Fruit fly (Drosophila melanogaster) whole organism, embryonic: ENCODE measurements around the gene CG4101.
A peak's percentile ranks its signal among the peaks of the same experiment; 100 is the strongest.

ENCODE experiments used
- CG10959 ChIP-seq: fragments of 200-800 bp; sonication (Bioruptor generic); IDR thresholded peaks from 2 replicates; pipeline ENCODE4 v1.3.6; 2022; ENCODE audit warnings: missing biosample characterization, missing genetic modification characterization
- CG11398 ChIP-seq: fragments of 200-800 bp; sonication (Bioruptor generic); optimal IDR thresholded peaks from 2 replicates; lab custom pipeline; 2016; ENCODE audit warnings: missing biosample characterization, missing genetic modification characterization
- CG11695 ChIP-seq: fragments of 200-800 bp; sonication (Bioruptor generic); IDR thresholded peaks from 3 replicates; pipeline ENCODE4 v1.3.6; 2022; ENCODE audit warnings: missing biosample characterization, missing genetic modification characterization
- CG13424 ChIP-seq: fragments of 200-800 bp; sonication (Bioruptor generic); optimal IDR thresholded peaks from 2 replicates; lab custom pipeline; 2019; ENCODE audit warnings: missing biosample characterization, mild to moderate bottlenecking, missing genetic modification characterization, moderate library complexity
- CG13775 ChIP-seq: fragments of 200-800 bp; sonication (Bioruptor generic); optimal IDR thresholded peaks from 3 replicates; lab custom pipeline; 2017; ENCODE audit warnings: missing biosample characterization, mild to moderate bottlenecking, missing genetic modification characterization
- CG15269 ChIP-seq: fragments of 200-800 bp; sonication (Bioruptor generic); optimal IDR thresholded peaks from 2 replicates; lab custom pipeline; 2018; ENCODE audit warnings: missing biosample characterization, mild to moderate bottlenecking, missing genetic modification characterization, moderate library complexity
- CG3726 ChIP-seq: fragments of 200-800 bp; sonication (Bioruptor generic); IDR thresholded peaks from 3 replicates; pipeline ENCODE4, ENCODE4 v1.3.6; 2022; ENCODE audit warnings: missing biosample characterization, missing genetic modification characterization
- CG3838 ChIP-seq: fragments of 200-800 bp; sonication (Bioruptor generic); optimal IDR thresholded peaks from 3 replicates; lab custom pipeline; 2016; ENCODE audit warnings: missing biosample characterization, missing genetic modification characterization
- CG4282 ChIP-seq: fragments of 200-800 bp; sonication (Bioruptor generic); optimal IDR thresholded peaks from 2 replicates; lab custom pipeline; 2016; ENCODE audit warnings: missing biosample characterization, missing genetic modification characterization
- CG4404 ChIP-seq: fragments of 200-800 bp; sonication (Bioruptor generic); IDR thresholded peaks from 2 replicates; pipeline ENCODE4 v1.3.6; 2022; ENCODE audit warnings: missing biosample characterization, missing genetic modification characterization
- CG4424 ChIP-seq: fragments of 200-800 bp; sonication (Bioruptor generic); optimal IDR thresholded peaks from 3 replicates; lab custom pipeline; 2016; ENCODE audit warnings: missing biosample characterization, missing genetic modification characterization
- CG4617 ChIP-seq: fragments of 200-800 bp; sonication (Bioruptor generic); optimal IDR thresholded peaks from 3 replicates; lab custom pipeline; 2016; ENCODE audit warnings: missing biosample characterization, missing genetic modification characterization, borderline replicate concordance
- CG7357 ChIP-seq: fragments of 200-800 bp; sonication (Bioruptor generic); IDR thresholded peaks from 3 replicates; pipeline ENCODE4 v1.3.6; 2022; ENCODE audit warnings: missing biosample characterization, missing genetic modification characterization
- CG7556 ChIP-seq: fragments of 200-800 bp; sonication (Bioruptor generic); optimal IDR thresholded peaks from 2 replicates; lab custom pipeline; 2017; ENCODE audit warnings: missing biosample characterization, mild to moderate bottlenecking, missing genetic modification characterization
- Chrac-16 ChIP-seq: fragments of 200-800 bp; sonication (Bioruptor generic); optimal IDR thresholded peaks from 3 replicates; lab custom pipeline; 2016; ENCODE audit warnings: missing biosample characterization, missing genetic modification characterization
- Hr3 ChIP-seq: fragments of 200-800 bp; sonication (Bioruptor generic); optimal IDR thresholded peaks from 3 replicates; lab custom pipeline; 2016; ENCODE audit warnings: missing biosample characterization, missing genetic modification characterization
- Hr78 ChIP-seq, 2 experiments: fragments of 200-800 bp in 1 of 2; fragments of >200 bp in 1 of 2; sonication (Bioruptor generic) in 1 of 2; optimal IDR thresholded peaks; 2 replicates each; lab custom pipeline; 2017 to 2019; ENCODE audit warnings: missing biosample characterization in 2 of 2, missing genetic modification characterization in 2 of 2, mild to moderate bottlenecking in 1 of 2, moderate library complexity in 1 of 2
- Lpt ChIP-seq: fragments of >200 bp; optimal IDR thresholded peaks from 2 replicates; lab custom pipeline; 2018; ENCODE audit warnings: missing biosample characterization, missing genetic modification characterization
- MTF-1 ChIP-seq: fragments of 200-800 bp; sonication (Bioruptor generic); optimal IDR thresholded peaks from 2 replicates; lab custom pipeline; 2018; ENCODE audit warnings: missing biosample characterization, mild to moderate bottlenecking, missing genetic modification characterization, borderline replicate concordance
- Meics ChIP-seq: fragments of 200-800 bp; sonication (Bioruptor generic); optimal IDR thresholded peaks from 2 replicates; lab custom pipeline; 2017; ENCODE audit warnings: missing biosample characterization, mild to moderate bottlenecking, missing genetic modification characterization
- Mes4 ChIP-seq: fragments of 200-800 bp; sonication (Bioruptor generic); optimal IDR thresholded peaks from 2 replicates; lab custom pipeline; 2016; ENCODE audit warnings: missing biosample characterization, missing genetic modification characterization
- Oaz ChIP-seq: fragments of 200-800 bp; sonication (Bioruptor generic); IDR thresholded peaks from 2 replicates; pipeline ENCODE4 v1.3.6; 2022; ENCODE audit warnings: missing biosample characterization, missing genetic modification characterization
- Rx ChIP-seq: fragments of 200-800 bp; sonication (Bioruptor generic); IDR thresholded peaks from 2 replicates; pipeline ENCODE4 v1.3.6; 2022; ENCODE audit warnings: missing biosample characterization, missing genetic modification characterization
- Six4 ChIP-seq: fragments of 200-800 bp; sonication (Bioruptor generic); optimal IDR thresholded peaks from 2 replicates; lab custom pipeline; 2016; ENCODE audit warnings: missing biosample characterization, missing genetic modification characterization
- Sry-δ ChIP-seq: fragments of 200-800 bp; sonication (Bioruptor generic); optimal IDR thresholded peaks from 2 replicates; lab custom pipeline; 2016; ENCODE audit warnings: missing biosample characterization, missing genetic modification characterization
- Tbp ChIP-seq: fragments of >200 bp; optimal IDR thresholded peaks from 2 replicates; lab custom pipeline; 2018; ENCODE audit warnings: missing biosample characterization, missing genetic modification characterization
- Usf ChIP-seq: fragments of 200-800 bp; sonication (Bioruptor generic); optimal IDR thresholded peaks from 2 replicates; lab custom pipeline; 2017; ENCODE audit warnings: missing genotype, missing biosample characterization, missing genetic modification characterization
- Xbp1 ChIP-seq: fragments of 200-800 bp; sonication (Bioruptor generic); optimal IDR thresholded peaks from 3 replicates; lab custom pipeline; 2016; ENCODE audit warnings: missing biosample characterization, mild to moderate bottlenecking, missing genetic modification characterization
- abd-A ChIP-seq: fragments of 200-800 bp; sonication (Bioruptor generic); optimal IDR thresholded peaks from 3 replicates; lab custom pipeline; 2019; ENCODE audit warnings: missing biosample characterization, mild to moderate bottlenecking, missing genetic modification characterization, moderate library complexity
- chif ChIP-seq, 2 experiments: fragments of 200-800 bp; sonication (Bioruptor generic); optimal IDR thresholded peaks; 3 replicates each; lab custom pipeline; 2016; ENCODE audit warnings: missing biosample characterization in 2 of 2, missing genetic modification characterization in 2 of 2
- crp ChIP-seq, 2 experiments: fragments of 200-800 bp; sonication (Bioruptor generic); optimal IDR thresholded peaks; 2 replicates in 1 of 2; 3 replicates in 1 of 2; lab custom pipeline; 2017; ENCODE audit warnings: missing biosample characterization in 2 of 2, missing genetic modification characterization in 2 of 2, mild to moderate bottlenecking in 1 of 2, moderate library complexity in 1 of 2
- emc ChIP-seq: fragments of 200-800 bp; sonication (Bioruptor generic); optimal IDR thresholded peaks from 2 replicates; lab custom pipeline; 2016; ENCODE audit warnings: missing biosample characterization, missing genetic modification characterization
- ems ChIP-seq: fragments of 200-800 bp; sonication (Bioruptor generic); optimal IDR thresholded peaks from 3 replicates; lab custom pipeline; 2016; ENCODE audit warnings: missing biosample characterization, missing genetic modification characterization
- gsb-n ChIP-seq: fragments of 200-800 bp; sonication (Bioruptor generic); optimal IDR thresholded peaks from 3 replicates; lab custom pipeline; 2018; ENCODE audit warnings: missing biosample characterization, mild to moderate bottlenecking, missing genetic modification characterization
- inv ChIP-seq: fragments of 200-800 bp; sonication (Bioruptor generic); IDR thresholded peaks from 2 replicates; pipeline ENCODE4 v1.3.6; 2022; ENCODE audit warnings: missing biosample characterization, missing genetic modification characterization; ENCODE audit not compliant: partially characterized antibody
- jumu ChIP-seq: fragments of 200-800 bp; sonication (Bioruptor generic); optimal IDR thresholded peaks from 3 replicates; lab custom pipeline; 2016; ENCODE audit warnings: missing biosample characterization, missing genetic modification characterization
- klu ChIP-seq: fragments of 200-800 bp; sonication (Bioruptor generic); IDR thresholded peaks from 2 replicates; pipeline ENCODE4 v1.3.6; 2022; ENCODE audit warnings: missing biosample characterization, missing genetic modification characterization
- lola ChIP-seq, 3 experiments: fragments of >200 bp in 2 of 3; fragments of 200-800 bp in 1 of 3; sonication (Bioruptor generic) in 1 of 3; optimal IDR thresholded peaks; 2 replicates each; lab custom pipeline; 2017 to 2019; ENCODE audit warnings: missing biosample characterization in 3 of 3, missing genetic modification characterization in 3 of 3, mild to moderate bottlenecking in 1 of 3, moderate library complexity in 1 of 3
- mirr ChIP-seq: fragments of 200-800 bp; sonication (Bioruptor generic); optimal IDR thresholded peaks from 3 replicates; lab custom pipeline; 2018; ENCODE audit warnings: missing biosample characterization, mild to moderate bottlenecking, missing genetic modification characterization
- nom ChIP-seq: fragments of 200-800 bp; sonication (Bioruptor generic); optimal IDR thresholded peaks from 2 replicates; lab custom pipeline; 2017; ENCODE audit warnings: missing biosample characterization, missing genetic modification characterization, mild to moderate bottlenecking, moderate library complexity, missing genetic modification reagents
- oc ChIP-seq: fragments of 200-800 bp; sonication (Bioruptor generic); optimal IDR thresholded peaks from 2 replicates; lab custom pipeline; 2018; ENCODE audit warnings: missing biosample characterization, mild to moderate bottlenecking, missing genetic modification characterization, moderate library complexity
- p53 ChIP-seq: fragments of 200-800 bp; sonication (Bioruptor generic); optimal IDR thresholded peaks from 2 replicates; lab custom pipeline; 2016; ENCODE audit warnings: missing biosample characterization, missing genetic modification characterization
- pan ChIP-seq, 4 experiments: fragments of >200 bp in 3 of 4; fragments of 200-800 bp in 1 of 4; sonication (Bioruptor generic) in 1 of 4; optimal IDR thresholded peaks in 3 of 4; IDR thresholded peaks in 1 of 4; 2 replicates each; pipeline versions ENCODE4 v1.3.6 to Lab custom; 2017 to 2022; ENCODE audit warnings: missing biosample characterization in 2 of 4, missing genetic modification characterization in 2 of 4, mixed read lengths in 1 of 4
- pita ChIP-seq: fragments of 200-800 bp; sonication (Bioruptor generic); optimal IDR thresholded peaks from 2 replicates; lab custom pipeline; 2017; ENCODE audit warnings: missing biosample characterization, mild to moderate bottlenecking, missing genetic modification characterization
- prd ChIP-seq, 3 experiments: fragments of >200 bp in 2 of 3; fragments of 200-800 bp in 1 of 3; sonication (Bioruptor generic) in 1 of 3; optimal IDR thresholded peaks in 2 of 3; IDR thresholded peaks in 1 of 3; 2 replicates in 2 of 3; 3 replicates in 1 of 3; pipeline versions ENCODE4 v1.3.6 to Lab custom; 2017 to 2022; ENCODE audit warnings: missing biosample characterization in 1 of 3, missing genetic modification characterization in 1 of 3
- repo ChIP-seq: fragments of 200-800 bp; sonication (Bioruptor generic); optimal IDR thresholded peaks from 2 replicates; lab custom pipeline; 2016; ENCODE audit warnings: missing biosample characterization, missing genetic modification characterization
- trem ChIP-seq: fragments of 200-800 bp; optimal IDR thresholded peaks from 3 replicates; lab custom pipeline; 2019; ENCODE audit warnings: missing biosample characterization, mild to moderate bottlenecking, missing genetic modification characterization, moderate library complexity
- twi ChIP-seq: fragments of 200-800 bp; optimal IDR thresholded peaks from 2 replicates; lab custom pipeline; 2019; ENCODE audit warnings: missing biosample characterization, mild to moderate bottlenecking, missing genetic modification characterization, moderate library complexity
- zfh1 ChIP-seq: fragments of 200-800 bp; sonication (Bioruptor generic); IDR thresholded peaks from 3 replicates; pipeline ENCODE4 v1.3.6; 2022; ENCODE audit warnings: missing biosample characterization, missing genetic modification characterization

Gene CG4101

dm6 chr3L:16581201-16581705, 31.0 kb upstream of the CG4101 start, which contains the start of gene Smn (continued):
- TF ChIP-seq Hr3 (peak; percentile 52), gsb-n (tag; lab: Kevin White, UChicago) (no peak), emc (GFP tag; lab: Kevin White, UChicago) (no peak), CG3726 (GFP tag; lab: Robert Waterston, UW) (no peak), Oaz (GFP tag; lab: Robert Waterston, UW) (no peak), CG3838 (GFP tag; lab: Kevin White, UChicago) (no peak), crp (GFP tag; optimal IDR thresholded peaks at IDR 0.05; lab: Kevin White, UChicago) (no peak), CG7357 (GFP tag; lab: Robert Waterston, UW) (no peak), Hr78 (GFP tag; optimal IDR thresholded peaks at IDR 0.05; lab: Kevin White, UChicago) (no peak), Sry-δ (GFP tag; lab: Kevin White, UChicago) (peak; percentile 85), prd (optimal IDR thresholded peaks at IDR 0.05; lab: Kevin White, UChicago) (no peak), prd (GFP tag; IDR thresholded peaks at IDR 0.05; lab: Robert Waterston, UW) (0 out of 3 replicates have a peak, but pooled peaks have one; percentile 13), trem (tag; lab: Kevin White, UChicago) (peak; percentile 52), CG10959 (no peak), CG15269 (tag; lab: Kevin White, UChicago) (peak; percentile 46), p53 (no peak), chif (GFP tag; optimal IDR thresholded peaks at IDR 0.05; lab: Kevin White, UChicago) (no peak), jumu (peak; percentile 53), Xbp1 (peak; percentile 65), Tbp (peak; percentile 40), nom (GFP tag; lab: Kevin White, UChicago) (peak; percentile 57), Chrac-16 (GFP tag; lab: Kevin White, UChicago) (peak; percentile 53), ems (no peak), klu (no peak), CG4404 (GFP tag; lab: Robert Waterston, UW) (no peak), pita (GFP tag; lab: Kevin White, UChicago) (no peak), repo (no peak), CG11695 (no peak), inv (GFP tag; lab: Robert Waterston, UW) (peak; percentile 80), lola (GFP tag; optimal IDR thresholded peaks at IDR 0.05; lab: Kevin White, UChicago) (peak in 1 of 3 experiments; percentile 28), CG4282 (no peak), pan (optimal IDR thresholded peaks at IDR 0.05; lab: Kevin White, UChicago) (no peak), pan (GFP tag; optimal IDR thresholded peaks at IDR 0.05 in 1 of 2, IDR thresholded peaks at IDR 0.05 in 1 of 2) (no peak), abd-A (tag; lab: Kevin White, UChicago) (no peak), oc (no peak), Usf (GFP tag; lab: Kevin White, UChicago) (no peak), mirr (GFP tag; lab: Kevin White, UChicago) (no peak), CG11398 (GFP tag; lab: Kevin White, UChicago) (no peak), Meics (GFP tag; lab: Kevin White, UChicago) (peak; percentile 52), MTF-1 (GFP tag; lab: Kevin White, UChicago) (no peak), CG13775 (peak; percentile 17), Mes4 (no peak), CG13424 (tag; lab: Kevin White, UChicago) (peak; percentile 49), Six4 (GFP tag; lab: Kevin White, UChicago) (no peak), Lpt (GFP tag; lab: Kevin White, UChicago) (no peak), CG7556 (peak; percentile 26), twi (tag; lab: Kevin White, UChicago) (peak; percentile 9), Rx (GFP tag; lab: Robert Waterston, UW) (no peak), CG4617 (GFP tag; lab: Kevin White, UChicago) (peak; percentile 43), CG4424 (GFP tag; lab: Kevin White, UChicago) (peak; percentile 37), zfh1 (GFP tag; lab: Robert Waterston, UW) (no peak)
